Fruit fly (Drosophila melanogaster) whole organism, adult: Measurements from ENCODE around the gene RpS28a.

ENCODE experiments used
- CG33017 ChIP-seq: fragments of 200-800 bp; sonication (Bioruptor generic); optimal IDR thresholded peaks from 2 replicates; lab custom pipeline; 2018; ENCODE audit warnings: missing biosample characterization, mild to moderate bottlenecking, missing genetic modification characterization, moderate library complexity
- Clk ChIP-seq: fragments of 200-800 bp; sonication (Bioruptor generic); optimal IDR thresholded peaks from 2 replicates; lab custom pipeline; 2017; ENCODE audit warnings: missing biosample characterization, missing genetic modification characterization
- Hr96 ChIP-seq: fragments of 200-800 bp; sonication (Bioruptor generic); optimal IDR thresholded peaks from 2 replicates; lab custom pipeline; 2016; ENCODE audit warnings: missing biosample characterization, missing genetic modification characterization
- Mnt ChIP-seq: fragments of 200-800 bp; sonication (Bioruptor generic); optimal IDR thresholded peaks from 2 replicates; lab custom pipeline; 2016; ENCODE audit warnings: missing biosample characterization, mild to moderate bottlenecking, missing genetic modification characterization
- bab1 ChIP-seq: fragments of 200-800 bp; sonication (Bioruptor generic); optimal IDR thresholded peaks from 3 replicates; lab custom pipeline; 2019; ENCODE audit warnings: missing biosample characterization, mild to moderate bottlenecking, missing genetic modification characterization, moderate library complexity
- kay ChIP-seq: fragments of 200-800 bp; sonication (Bioruptor generic); peaks from one replicate; lab custom pipeline; 2016; ENCODE audit warnings: missing biosample characterization, missing genetic modification characterization, borderline replicate concordance
- ovo ChIP-seq: fragments of 200-800 bp; sonication (Bioruptor generic); optimal IDR thresholded peaks from 2 replicates; lab custom pipeline; 2016; ENCODE audit warnings: missing biosample characterization, missing genetic modification characterization

DNA sequence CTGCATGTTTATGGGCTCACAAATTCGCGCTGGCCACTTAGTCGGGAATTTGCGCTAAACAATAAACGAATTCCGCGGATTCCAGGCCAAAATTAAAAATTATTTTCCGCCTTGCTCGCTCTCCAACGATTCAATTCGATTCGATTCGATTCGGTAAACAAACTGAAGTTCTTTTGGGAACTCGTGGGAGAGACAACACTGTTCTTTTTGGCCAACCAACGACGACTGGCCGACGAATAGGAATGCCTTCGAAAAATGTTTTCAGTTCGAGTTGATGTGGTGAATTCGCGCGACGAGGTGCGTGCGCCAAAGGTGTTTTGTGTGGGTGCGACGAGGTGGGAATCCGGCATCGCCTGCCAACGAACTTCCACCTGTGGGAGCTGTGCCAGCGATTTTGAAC, 29.5 kb upstream of the RpS28a start, which contains the start of gene CG15528:
- TF ChIP-seq ovo = no peak
- no peak for TF ChIP-seq kay
- TF ChIP-seq Mnt (GFP tag; lab: Kevin White, UChicago) = no peak
- TF ChIP-seq Hr96 (GFP tag; lab: Kevin White, UChicago) = no peak
- no peak for TF ChIP-seq Clk (GFP tag; lab: Kevin White, UChicago)
- TF ChIP-seq bab1 (GFP tag; lab: Kevin White, UChicago) = no peak
- no peak for TF ChIP-seq CG33017 (tag; lab: Kevin White, UChicago)
